Fruit fly (Drosophila melanogaster): ENCODE measurements around the gene CG6299.

CG6299 gene

dm6 chrX:15475367-15475789 lies 12.9 kb downstream of the CG6299 start, which contains the start of gene mh (continued):
- TF ChIP-seq TFAM (GFP tag; optimal IDR thresholded peaks at IDR 0.05), result no peak
- no peak for TF ChIP-seq kah (GFP tag; optimal IDR thresholded peaks at IDR 0.05)
- TF ChIP-seq psq (GFP tag; optimal IDR thresholded peaks at IDR 0.05), result no peak
- no peak for TF ChIP-seq CG33213 (GFP tag; optimal IDR thresholded peaks at IDR 0.05)
- no peak for TF ChIP-seq twi (tag; optimal IDR thresholded peaks at IDR 0.05)
- TF ChIP-seq CG15514 (GFP tag; optimal IDR thresholded peaks at IDR 0.05), result peak; percentile 48
- no peak for TF ChIP-seq CG4617 (GFP tag; optimal IDR thresholded peaks at IDR 0.05; ENCODE audit: borderline replicate concordance)
- no peak for TF ChIP-seq ems (GFP tag; optimal IDR thresholded peaks at IDR 0.05)
- TF ChIP-seq CG14050 (GFP tag; IDR thresholded peaks at IDR 0.05), result no peak
- TF ChIP-seq CG15269 (tag; optimal IDR thresholded peaks at IDR 0.05), result no peak
- TF ChIP-seq cg (GFP tag; optimal IDR thresholded peaks at IDR 0.05), result no peak
- TF ChIP-seq tio (GFP tag; optimal IDR thresholded peaks at IDR 0.05), result no peak
- TF ChIP-seq lmd (GFP tag; IDR thresholded peaks at IDR 0.05), result peak; percentile 47; the same call in 1 of the 2 replicates
- no peak for TF ChIP-seq CG7928 (GFP tag; optimal IDR thresholded peaks at IDR 0.05)
- TF ChIP-seq dm (GFP tag; optimal IDR thresholded peaks at IDR 0.05), result no peak
- peak; percentile 69 for TF ChIP-seq Med (GFP tag)
- TF ChIP-seq Dip3 (GFP tag; optimal IDR thresholded peaks at IDR 0.05), result no peak
- no peak for TF ChIP-seq zfh1 (GFP tag; IDR thresholded peaks at IDR 0.05)
- TF ChIP-seq bbx (GFP tag; IDR thresholded peaks at IDR 0.05; ENCODE audit: partially characterized antibody), result peak; percentile 80
- no peak for TF ChIP-seq CG8388 (GFP tag; optimal IDR thresholded peaks at IDR 0.05)
- no peak for TF ChIP-seq CG2202 (tag; optimal IDR thresholded peaks at IDR 0.05)
- no peak for TF ChIP-seq schlank (tag; optimal IDR thresholded peaks at IDR 0.05)
- peak; percentile 56 for TF ChIP-seq unc-4 (GFP tag; IDR thresholded peaks at IDR 0.05; ENCODE audit: partially characterized antibody)
- no peak for TF ChIP-seq CG10147 (GFP tag; optimal IDR thresholded peaks at IDR 0.05)
- no peak for TF ChIP-seq aop (GFP tag; IDR thresholded peaks at IDR 0.05)
- TF ChIP-seq CG13296 (GFP tag; optimal IDR thresholded peaks at IDR 0.05), result no peak
- TF ChIP-seq CG33557 (GFP tag; optimal IDR thresholded peaks at IDR 0.05), result no peak
- no peak for TF ChIP-seq Hand (GFP tag; optimal IDR thresholded peaks at IDR 0.05)
- no peak for TF ChIP-seq wor (GFP tag; IDR thresholded peaks at IDR 0.05)
- no peak for TF ChIP-seq HLHmδ (GFP tag; optimal IDR thresholded peaks at IDR 0.05)
- TF ChIP-seq sna (GFP tag; IDR thresholded peaks at IDR 0.05; ENCODE audit: partially characterized antibody), result no peak
- TF ChIP-seq bcd (GFP tag; optimal IDR thresholded peaks at IDR 0.05), result peak; percentile 28
- no peak for TF ChIP-seq CG18619 (GFP tag; optimal IDR thresholded peaks at IDR 0.05)
- peak; percentile 14 for TF ChIP-seq Lhr (GFP tag; optimal IDR thresholded peaks at IDR 0.05)
- no peak for TF ChIP-seq Camta (GFP tag; optimal IDR thresholded peaks at IDR 0.05)
- no peak for TF ChIP-seq CG18764 (GFP tag; optimal IDR thresholded peaks at IDR 0.05)
- TF ChIP-seq CG10267 (tag; optimal IDR thresholded peaks at IDR 0.05), result no peak
- TF ChIP-seq tx (GFP tag; optimal IDR thresholded peaks at IDR 0.05), result no peak
- TF ChIP-seq Elba2 (GFP tag; optimal IDR thresholded peaks at IDR 0.05), result no peak
- peak; percentile 48 for TF ChIP-seq CG3847 (GFP tag; IDR thresholded peaks at IDR 0.05)
- no peak for TF ChIP-seq CG6654 (GFP tag; optimal IDR thresholded peaks at IDR 0.05)
- no peak for TF ChIP-seq CG12769 (tag; optimal IDR thresholded peaks at IDR 0.05)
- no peak for TF ChIP-seq CG17359 (tag; optimal IDR thresholded peaks at IDR 0.05)
- TF ChIP-seq ewg (GFP tag; optimal IDR thresholded peaks at IDR 0.05), result peak; percentile 60
- no peak for TF ChIP-seq CG6854 (GFP tag; optimal IDR thresholded peaks at IDR 0.05)
- TF ChIP-seq CG12219 (GFP tag; optimal IDR thresholded peaks at IDR 0.05), result no peak
- TF ChIP-seq hth (optimal IDR thresholded peaks at IDR 0.05), result no peak
- no peak for TF ChIP-seq CG18262 (tag; optimal IDR thresholded peaks at IDR 0.05)
- no peak for TF ChIP-seq CG1233 (GFP tag; optimal IDR thresholded peaks at IDR 0.05)
- peak; percentile 73 for TF ChIP-seq gfzf (GFP tag; optimal IDR thresholded peaks at IDR 0.05)
- TF ChIP-seq CG4707 (GFP tag; optimal IDR thresholded peaks at IDR 0.05), result no peak
